Fruit fly (Drosophila melanogaster) whole organism, embryonic: ENCODE measurements around the gene CG42488.

Source experiments
- Blimp-1 ChIP-seq: fragments of 200-800 bp; sonication (Bioruptor generic); optimal IDR thresholded peaks from 3 replicates; lab custom pipeline; 2018; ENCODE audit warnings: missing biosample characterization, missing genetic modification characterization, mild to moderate bottlenecking, moderate library complexity, missing genetic modification reagents
- C15 ChIP-seq: fragments of 200-800 bp; sonication (Bioruptor generic); IDR thresholded peaks from 3 replicates; pipeline ENCODE4 v1.3.6; 2022; ENCODE audit warnings: missing biosample characterization, missing genetic modification characterization
- CG10274 ChIP-seq: fragments of 200-800 bp; sonication (Bioruptor generic); optimal IDR thresholded peaks from 3 replicates; lab custom pipeline; 2017; ENCODE audit warnings: missing biosample characterization, mild to moderate bottlenecking, missing genetic modification characterization
- CG14710 ChIP-seq: fragments of 200-800 bp; sonication (Bioruptor generic); optimal IDR thresholded peaks from 3 replicates; lab custom pipeline; 2019; ENCODE audit warnings: missing biosample characterization, mild to moderate bottlenecking, missing genetic modification characterization, moderate library complexity
- CG1529 ChIP-seq: fragments of 200-800 bp; sonication (Bioruptor generic); optimal IDR thresholded peaks from 3 replicates; lab custom pipeline; 2018; ENCODE audit warnings: missing biosample characterization, missing genetic modification characterization
- CG15514 ChIP-seq: fragments of 200-800 bp; sonication (Bioruptor generic); optimal IDR thresholded peaks from 3 replicates; lab custom pipeline; 2017; ENCODE audit warnings: missing biosample characterization, missing genetic modification characterization, mild to moderate bottlenecking, moderate library complexity, missing genetic modification reagents
- CG1647 ChIP-seq: fragments of 200-800 bp; sonication (Bioruptor generic); optimal IDR thresholded peaks from 3 replicates; lab custom pipeline; 2016; ENCODE audit warnings: missing biosample characterization, missing genetic modification characterization
- CG17328 ChIP-seq: fragments of 200-800 bp; sonication (Bioruptor generic); IDR thresholded peaks from 2 replicates; pipeline ENCODE4 v1.3.6; 2022; ENCODE audit warnings: missing biosample characterization, missing genetic modification characterization
- CG18262 ChIP-seq: fragments of 200-800 bp; optimal IDR thresholded peaks from 3 replicates; lab custom pipeline; 2019; ENCODE audit warnings: missing biosample characterization, mild to moderate bottlenecking, missing genetic modification characterization, moderate library complexity
- CG1832 ChIP-seq: fragments of 200-800 bp; sonication (Bioruptor generic); optimal IDR thresholded peaks from 2 replicates; lab custom pipeline; 2017; ENCODE audit warnings: missing biosample characterization, mild to moderate bottlenecking, missing genetic modification characterization, inconsistent platforms
- CG18599 ChIP-seq: fragments of 200-800 bp; sonication (Bioruptor generic); optimal IDR thresholded peaks from 3 replicates; lab custom pipeline; 2017; ENCODE audit warnings: missing biosample characterization, missing genetic modification characterization, mild to moderate bottlenecking, moderate library complexity, missing genetic modification reagents
- CG3065 ChIP-seq: fragments of 200-800 bp; sonication (Bioruptor generic); optimal IDR thresholded peaks from 2 replicates; lab custom pipeline; 2016; ENCODE audit warnings: missing biosample characterization, missing genetic modification characterization
- CG3163 ChIP-seq: fragments of 200-800 bp; sonication (Bioruptor generic); optimal IDR thresholded peaks from 3 replicates; lab custom pipeline; 2016; ENCODE audit warnings: missing biosample characterization, missing genetic modification characterization
- CG3847 ChIP-seq: fragments of 200-800 bp; sonication (Bioruptor generic); IDR thresholded peaks from 2 replicates; pipeline ENCODE4 v1.3.6; 2022; ENCODE audit warnings: missing biosample characterization, missing genetic modification characterization
- CG4328 ChIP-seq: fragments of 200-800 bp; sonication (Bioruptor generic); optimal IDR thresholded peaks from 3 replicates; lab custom pipeline; 2017; ENCODE audit warnings: missing biosample characterization, missing genetic modification reagents, missing genetic modification characterization
- CG4617 ChIP-seq: fragments of 200-800 bp; sonication (Bioruptor generic); optimal IDR thresholded peaks from 3 replicates; lab custom pipeline; 2016; ENCODE audit warnings: missing biosample characterization, missing genetic modification characterization, borderline replicate concordance
- CG6254 ChIP-seq: fragments of 200-800 bp; sonication (Bioruptor generic); optimal IDR thresholded peaks from 3 replicates; lab custom pipeline; 2017; ENCODE audit warnings: mild to moderate bottlenecking, missing biosample characterization, missing genetic modification reagents, missing genetic modification characterization
- CG9727 ChIP-seq: fragments of 200-800 bp; sonication (Bioruptor generic); optimal IDR thresholded peaks from 3 replicates; lab custom pipeline; 2017; ENCODE audit warnings: missing biosample characterization, mild to moderate bottlenecking, missing genetic modification characterization
- D19B ChIP-seq: fragments of 200-800 bp; sonication (Bioruptor generic); optimal IDR thresholded peaks from 2 replicates; lab custom pipeline; 2017; ENCODE audit warnings: missing biosample characterization, mild to moderate bottlenecking, missing genetic modification characterization
- HLH3B ChIP-seq: fragments of 200-800 bp; sonication (Bioruptor generic); IDR thresholded peaks from 2 replicates; pipeline ENCODE4 v1.3.6; 2022; ENCODE audit warnings: missing biosample characterization, missing genetic modification characterization
- HmgZ ChIP-seq: fragments of 200-800 bp; sonication (Bioruptor generic); optimal IDR thresholded peaks from 2 replicates; lab custom pipeline; 2018; ENCODE audit warnings: missing biosample characterization, mild to moderate bottlenecking, missing genetic modification characterization
- Hr3 ChIP-seq: fragments of 200-800 bp; sonication (Bioruptor generic); optimal IDR thresholded peaks from 3 replicates; lab custom pipeline; 2016; ENCODE audit warnings: missing biosample characterization, missing genetic modification characterization
- Hr51 ChIP-seq, 2 experiments: fragments of 200-800 bp; sonication (Bioruptor generic); optimal IDR thresholded peaks; 2 replicates in 1 of 2; 3 replicates in 1 of 2; lab custom pipeline; 2016 to 2018; ENCODE audit warnings: missing biosample characterization in 2 of 2, missing genetic modification characterization in 2 of 2, mild to moderate bottlenecking in 1 of 2, moderate library complexity in 1 of 2
- Kr ChIP-seq: fragments of 200-800 bp; sonication (Bioruptor generic); optimal IDR thresholded peaks from 2 replicates; lab custom pipeline; 2017; ENCODE audit warnings: missing biosample characterization, mild to moderate bottlenecking, missing genetic modification characterization
- Mrtf ChIP-seq: fragments of 200-800 bp; sonication (Bioruptor generic); IDR thresholded peaks from 3 replicates; pipeline ENCODE4 v1.3.6; 2022; ENCODE audit warnings: missing biosample characterization, missing genetic modification characterization
- Oli ChIP-seq: fragments of 200-800 bp; sonication (Bioruptor generic); optimal IDR thresholded peaks from 2 replicates; lab custom pipeline; 2018; ENCODE audit warnings: missing biosample characterization, mild to moderate bottlenecking, missing genetic modification characterization, moderate library complexity
- Opbp ChIP-seq: fragments of 200-800 bp; sonication (Bioruptor generic); IDR thresholded peaks from 3 replicates; pipeline ENCODE4 v1.3.6; 2022; ENCODE audit warnings: missing biosample characterization, missing genetic modification characterization; ENCODE audit not compliant: partially characterized antibody
- PHDP ChIP-seq: fragments of 200-800 bp; sonication (Bioruptor generic); optimal IDR thresholded peaks from 3 replicates; lab custom pipeline; 2018; ENCODE audit warnings: missing biosample characterization, mild to moderate bottlenecking, missing genetic modification characterization, moderate library complexity
- Pdp1 ChIP-seq, 2 experiments: fragments of 200-800 bp; sonication (Bioruptor generic); optimal IDR thresholded peaks; 3 replicates each; lab custom pipeline; 2016; ENCODE audit warnings: missing biosample characterization in 2 of 2, missing genetic modification characterization in 2 of 2, mild to moderate bottlenecking in 1 of 2, moderate library complexity in 1 of 2
- Ptx1 ChIP-seq: fragments of 200-800 bp; sonication (Bioruptor generic); IDR thresholded peaks from 2 replicates; pipeline ENCODE4 v1.3.6; 2022; ENCODE audit warnings: missing biosample characterization, missing genetic modification characterization
- aop ChIP-seq: fragments of 200-800 bp; sonication (Bioruptor generic); IDR thresholded peaks from 2 replicates; pipeline ENCODE4 v1.3.6; 2022; ENCODE audit warnings: missing biosample characterization, missing genetic modification characterization
- bcd ChIP-seq: fragments of 200-800 bp; sonication (Bioruptor generic); optimal IDR thresholded peaks from 2 replicates; lab custom pipeline; 2017; ENCODE audit warnings: missing biosample characterization, mild to moderate bottlenecking, missing genetic modification characterization
- bsh ChIP-seq, 2 experiments: fragments of 200-800 bp; sonication (Bioruptor generic); optimal IDR thresholded peaks; 2 replicates each; lab custom pipeline; 2017 to 2018; ENCODE audit warnings: mild to moderate bottlenecking in 2 of 2, missing biosample characterization in 2 of 2, missing genetic modification characterization in 2 of 2, moderate library complexity in 1 of 2
- da ChIP-seq: fragments of 200-800 bp; sonication (Bioruptor generic); optimal IDR thresholded peaks from 2 replicates; lab custom pipeline; 2016; ENCODE audit warnings: missing biosample characterization, missing genetic modification characterization
- en ChIP-seq: fragments of 200-800 bp; sonication (Bioruptor generic); optimal IDR thresholded peaks from 2 replicates; lab custom pipeline; 2016; ENCODE audit warnings: missing biosample characterization, missing genetic modification characterization
- exex ChIP-seq: fragments of 200-800 bp; sonication (Bioruptor generic); optimal IDR thresholded peaks from 4 replicates; lab custom pipeline; 2018; ENCODE audit warnings: missing biosample characterization, mild to moderate bottlenecking, missing genetic modification characterization, moderate library complexity
- eyg ChIP-seq: fragments of 200-800 bp; sonication (Bioruptor generic); optimal IDR thresholded peaks from 3 replicates; lab custom pipeline; 2016; ENCODE audit warnings: missing biosample characterization, missing genetic modification characterization
- fd96Cb ChIP-seq: fragments of 200-800 bp; sonication (Bioruptor generic); optimal IDR thresholded peaks from 2 replicates; lab custom pipeline; 2018; ENCODE audit warnings: missing biosample characterization, mild to moderate bottlenecking, missing genetic modification characterization, moderate library complexity
- jing ChIP-seq: fragments of 200-800 bp; sonication (Bioruptor generic); optimal IDR thresholded peaks from 2 replicates; lab custom pipeline; 2018; ENCODE audit warnings: missing biosample characterization, mild to moderate bottlenecking, missing genetic modification characterization
- kah ChIP-seq: fragments of 200-800 bp; sonication (Bioruptor generic); optimal IDR thresholded peaks from 2 replicates; lab custom pipeline; 2018; ENCODE audit warnings: missing biosample characterization, mild to moderate bottlenecking, missing genetic modification characterization
- nau ChIP-seq: fragments of 200-800 bp; sonication (Bioruptor generic); optimal IDR thresholded peaks from 3 replicates; lab custom pipeline; 2017; ENCODE audit warnings: missing biosample characterization, mild to moderate bottlenecking, missing genetic modification characterization, missing genetic modification reagents
- nmo ChIP-seq: fragments of 200-800 bp; sonication (Bioruptor generic); optimal IDR thresholded peaks from 2 replicates; lab custom pipeline; 2018; ENCODE audit warnings: missing biosample characterization, mild to moderate bottlenecking, missing genetic modification characterization, moderate library complexity
- pita ChIP-seq: fragments of 200-800 bp; sonication (Bioruptor generic); optimal IDR thresholded peaks from 2 replicates; lab custom pipeline; 2017; ENCODE audit warnings: missing biosample characterization, mild to moderate bottlenecking, missing genetic modification characterization
- pzg ChIP-seq: fragments of 200-800 bp; sonication (Bioruptor generic); optimal IDR thresholded peaks from 3 replicates; lab custom pipeline; 2018; ENCODE audit warnings: missing biosample characterization, mild to moderate bottlenecking, missing genetic modification characterization, moderate library complexity
- sens ChIP-seq: fragments of 200-800 bp; sonication (Bioruptor generic); peaks from one replicate; lab custom pipeline; 2016; ENCODE audit warnings: missing biosample characterization, missing genetic modification characterization
- sisA ChIP-seq: fragments of 200-800 bp; sonication (Bioruptor generic); IDR thresholded peaks from 2 replicates; pipeline ENCODE4 v1.3.6; 2022; ENCODE audit warnings: missing biosample characterization, missing genetic modification characterization
- slbo ChIP-seq: fragments of 200-800 bp; sonication (Bioruptor generic); IDR thresholded peaks from 2 replicates; pipeline ENCODE4 v1.3.6; 2022; ENCODE audit warnings: missing biosample characterization, missing genetic modification characterization
- slou ChIP-seq: fragments of 200-800 bp; sonication (Bioruptor generic); optimal IDR thresholded peaks from 3 replicates; lab custom pipeline; 2016; ENCODE audit warnings: missing biosample characterization, missing genetic modification characterization
- tgo ChIP-seq: fragments of 200-800 bp; sonication (Bioruptor generic); IDR thresholded peaks from 3 replicates; pipeline ENCODE4 v1.3.6; 2022; ENCODE audit warnings: missing biosample characterization, missing genetic modification characterization
- wdn ChIP-seq: fragments of 200-800 bp; sonication (Bioruptor generic); IDR thresholded peaks from 2 replicates; pipeline ENCODE4 v1.3.6; 2022; ENCODE audit warnings: missing biosample characterization, missing genetic modification characterization

CG42488 gene

dm6 chr3R:25459200-25459809 lies 23.6 kb upstream of the CG42488 start (continued):
- TF ChIP-seq nau (GFP tag; lab: Kevin White, UChicago), result no peak
- TF ChIP-seq CG1647 (GFP tag; lab: Kevin White, UChicago), result no peak
- TF ChIP-seq kah, result no peak
- TF ChIP-seq Hr51 (GFP tag; optimal IDR thresholded peaks at IDR 0.05; lab: Kevin White, UChicago), result peak in 1 of 2 experiments; percentile 12
- TF ChIP-seq tgo (GFP tag; lab: Robert Waterston, UW), result no peak
- no peak for TF ChIP-seq CG1832 (GFP tag; lab: Kevin White, UChicago)
- TF ChIP-seq Kr (GFP tag; lab: Kevin White, UChicago), result no peak
- TF ChIP-seq Ptx1, result no peak
- peak; percentile 11 for TF ChIP-seq CG14710 (tag; lab: Kevin White, UChicago)
- no peak for TF ChIP-seq HmgZ (tag; lab: Kevin White, UChicago)
- TF ChIP-seq bcd (GFP tag; lab: Kevin White, UChicago), result no peak
- TF ChIP-seq Mrtf (GFP tag; lab: Robert Waterston, UW), result no peak
- TF ChIP-seq jing (GFP tag; lab: Kevin White, UChicago), result no peak
- TF ChIP-seq CG1529 (GFP tag; lab: Kevin White, UChicago), result no peak
- TF ChIP-seq HLH3B, result no peak
- no peak for TF ChIP-seq Opbp (GFP tag; lab: Robert Waterston, UW)
- peak in 1 of 2 experiments; percentile 34 for TF ChIP-seq bsh (GFP tag; optimal IDR thresholded peaks at IDR 0.05; lab: Kevin White, UChicago)
- TF ChIP-seq pita (GFP tag; lab: Kevin White, UChicago), result no peak
- no peak for TF ChIP-seq en (GFP tag; lab: Kevin White, UChicago)
- TF ChIP-seq PHDP (tag; lab: Kevin White, UChicago), result no peak
- peak; percentile 10 for TF ChIP-seq Oli (tag; lab: Kevin White, UChicago)
- peak; percentile 27 for TF ChIP-seq D19B (GFP tag; lab: Kevin White, UChicago)
- no peak for TF ChIP-seq CG15514 (GFP tag; lab: Kevin White, UChicago)
- no peak for TF ChIP-seq da
- peak; percentile 53 for TF ChIP-seq CG18262 (tag; lab: Kevin White, UChicago)
- TF ChIP-seq Hr3 (GFP tag; lab: Kevin White, UChicago), result no peak
- peak; percentile 20 for TF ChIP-seq CG6254 (GFP tag; lab: Kevin White, UChicago)
- no peak for TF ChIP-seq Pdp1 (GFP tag; optimal IDR thresholded peaks at IDR 0.05; lab: Kevin White, UChicago)
- TF ChIP-seq CG3163, result no peak
- TF ChIP-seq CG18599 (GFP tag; lab: Kevin White, UChicago), result no peak
- TF ChIP-seq aop (GFP tag; lab: Robert Waterston, UW), result no peak
- no peak for TF ChIP-seq eyg (GFP tag; lab: Kevin White, UChicago)
- peak; percentile 26 for TF ChIP-seq Blimp-1 (GFP tag; lab: Kevin White, UChicago)
- TF ChIP-seq sens (GFP tag; lab: Kevin White, UChicago), result peak; percentile 80
- no peak for TF ChIP-seq slbo (GFP tag; lab: Robert Waterston, UW)
- no peak for TF ChIP-seq slou (GFP tag; lab: Kevin White, UChicago)
- TF ChIP-seq sisA (GFP tag; lab: Robert Waterston, UW), result no peak
- no peak for TF ChIP-seq CG4617 (GFP tag; lab: Kevin White, UChicago)
- TF ChIP-seq CG3847 (GFP tag; lab: Robert Waterston, UW), result no peak
- TF ChIP-seq CG10274 (GFP tag; lab: Kevin White, UChicago), result no peak
- TF ChIP-seq CG4328 (GFP tag; lab: Kevin White, UChicago), result no peak
- TF ChIP-seq CG17328 (GFP tag; lab: Robert Waterston, UW), result no peak
- no peak for TF ChIP-seq wdn (GFP tag; lab: Robert Waterston, UW)
- no peak for TF ChIP-seq exex
- TF ChIP-seq pzg, result no peak
- peak; percentile 27 for TF ChIP-seq nmo (GFP tag; lab: Kevin White, UChicago)
- TF ChIP-seq CG3065, result no peak
- TF ChIP-seq CG9727 (GFP tag; lab: Kevin White, UChicago), result peak; percentile 20
- no peak for TF ChIP-seq C15 (GFP tag; lab: Robert Waterston, UW)
- peak; percentile 31 for TF ChIP-seq fd96Cb (tag; lab: Kevin White, UChicago)
